Fruit fly (Drosophila melanogaster) whole organism, wandering third instar larva: Measurements from ENCODE around the gene CG17121.

Experiments
- Abd-B ChIP-seq: fragments of >200 bp; optimal IDR thresholded peaks from 2 replicates; lab custom pipeline; 2017; ENCODE audit warnings: missing biosample characterization, missing genetic modification characterization
- CG32264 ChIP-seq: fragments of 200-800 bp; sonication (Bioruptor generic); optimal IDR thresholded peaks from 2 replicates; lab custom pipeline; 2016; ENCODE audit warnings: missing biosample characterization, missing genetic modification characterization
- CG9705 ChIP-seq: fragments of 200-800 bp; sonication (Bioruptor generic); optimal IDR thresholded peaks from 2 replicates; lab custom pipeline; 2018; ENCODE audit warnings: missing biosample characterization, mild to moderate bottlenecking, missing genetic modification characterization
- CrebA ChIP-seq: fragments of 200-800 bp; sonication (Bioruptor generic); optimal IDR thresholded peaks from 2 replicates; lab custom pipeline; 2016; ENCODE audit warnings: missing biosample characterization, mild to moderate bottlenecking, missing genetic modification characterization, borderline replicate concordance
- Dif ChIP-seq: fragments of 200-275, 200-300 bp; sonication (Bioruptor generic); optimal IDR thresholded peaks from 2 replicates; lab custom pipeline; 2018; ENCODE audit warnings: missing biosample characterization, missing genetic modification characterization; ENCODE audit not compliant: partially characterized antibody
- GATAd ChIP-seq: sonication (Bioruptor generic); optimal IDR thresholded peaks from 2 replicates; lab custom pipeline; 2016; ENCODE audit warnings: missing biosample characterization, missing genetic modification characterization
- Hnf4 ChIP-seq: fragments of 200-800 bp; sonication (Bioruptor generic); optimal IDR thresholded peaks from 2 replicates; lab custom pipeline; 2016; ENCODE audit warnings: missing biosample characterization, mild to moderate bottlenecking, missing genetic modification characterization
- Hr83 ChIP-seq: fragments of 200-300 bp; sonication (Bioruptor generic); optimal IDR thresholded peaks from 2 replicates; lab custom pipeline; 2016; ENCODE audit warnings: missing biosample characterization, mild to moderate bottlenecking, missing genetic modification characterization, moderate library complexity; ENCODE audit not compliant: poor library complexity, severe bottlenecking
- Jra ChIP-seq: sonication (Bioruptor generic); optimal IDR thresholded peaks from 2 replicates; lab custom pipeline; 2016; ENCODE audit warnings: missing biosample characterization, missing genetic modification characterization
- Myc ChIP-seq: fragments of >200 bp; optimal IDR thresholded peaks from 2 replicates; lab custom pipeline; 2017
- N ChIP-seq: fragments of >200 bp; optimal IDR thresholded peaks from 2 replicates; lab custom pipeline; 2018; ENCODE audit warnings: missing biosample characterization, missing external identifiers, missing genetic modification characterization
- OdsH ChIP-seq: fragments of 200-800 bp; sonication (Bioruptor generic); optimal IDR thresholded peaks from 2 replicates; lab custom pipeline; 2016; ENCODE audit warnings: missing biosample characterization, mild to moderate bottlenecking, missing genetic modification characterization
- Rel ChIP-seq, 2 experiments: fragments of 200-800 bp; sonication (Bioruptor generic) in 1 of 2; optimal IDR thresholded peaks; 2 replicates in 1 of 2; 3 replicates in 1 of 2; lab custom pipeline; 2016 to 2019; ENCODE audit warnings: mild to moderate bottlenecking in 2 of 2, missing biosample characterization in 2 of 2, missing genetic modification characterization in 2 of 2, moderate library complexity in 1 of 2
- Sp1 ChIP-seq: fragments of 200-800 bp; sonication (Bioruptor generic); optimal IDR thresholded peaks from 3 replicates; lab custom pipeline; 2019; ENCODE audit warnings: missing biosample characterization, mild to moderate bottlenecking, missing genetic modification characterization, moderate library complexity
- Vsx2 ChIP-seq: fragments of 200-300, 225-300 bp; sonication (Bioruptor generic); optimal IDR thresholded peaks from 2 replicates; lab custom pipeline; 2018; ENCODE audit warnings: missing biosample characterization, missing genetic modification characterization; ENCODE audit not compliant: partially characterized antibody
- br ChIP-seq: fragments of 200-800 bp; sonication (Bioruptor generic); optimal IDR thresholded peaks from 2 replicates; lab custom pipeline; 2016; ENCODE audit warnings: missing biosample characterization, missing genetic modification characterization
- brk ChIP-seq: fragments of 200-800 bp; sonication (Bioruptor generic); optimal IDR thresholded peaks from 2 replicates; lab custom pipeline; 2016; ENCODE audit warnings: missing biosample characterization, mild to moderate bottlenecking, missing genetic modification characterization
- dl ChIP-seq, 2 experiments: fragments of 175-275, 200-275 bp in 1 of 2; fragments of 200-275 bp in 1 of 2; sonication (Bioruptor generic); optimal IDR thresholded peaks; lab custom pipeline; 2018; ENCODE audit warnings: mild to moderate bottlenecking in 2 of 2, missing biosample characterization in 2 of 2, missing genetic modification characterization in 2 of 2, moderate library complexity in 2 of 2; ENCODE audit not compliant: partially characterized antibody in 2 of 2, insufficient read depth in 1 of 2
- dsf ChIP-seq: sonication (Bioruptor generic); optimal IDR thresholded peaks from 2 replicates; lab custom pipeline; 2016; ENCODE audit warnings: missing biosample characterization, missing genetic modification characterization, borderline replicate concordance
- foxo ChIP-seq, 2 experiments: fragments of 200-800 bp; sonication (Bioruptor generic); optimal IDR thresholded peaks; 2 replicates in 1 of 2; 3 replicates in 1 of 2; lab custom pipeline; 2016 to 2017; ENCODE audit warnings: missing biosample characterization in 2 of 2, missing genetic modification characterization in 2 of 2
- fru ChIP-seq: fragments of 200-800 bp; sonication (Bioruptor generic); optimal IDR thresholded peaks from 3 replicates; lab custom pipeline; 2016; ENCODE audit warnings: missing biosample characterization, mild to moderate bottlenecking, missing genetic modification characterization
- h ChIP-seq: fragments of 200-800 bp; sonication (Bioruptor generic); optimal IDR thresholded peaks from 3 replicates; lab custom pipeline; 2016; ENCODE audit warnings: missing biosample characterization, mild to moderate bottlenecking, missing genetic modification characterization
- jim ChIP-seq: fragments of 175-275, 200-325 bp; sonication (Bioruptor generic); optimal IDR thresholded peaks from 2 replicates; lab custom pipeline; 2016; ENCODE audit warnings: missing biosample characterization, mild to moderate bottlenecking, missing genetic modification characterization
- lola ChIP-seq: fragments of >200 bp; optimal IDR thresholded peaks from 2 replicates; lab custom pipeline; 2017; ENCODE audit warnings: missing biosample characterization, missing genetic modification characterization
- rgr ChIP-seq: fragments of 200-800 bp; sonication (Bioruptor generic); optimal IDR thresholded peaks from 3 replicates; lab custom pipeline; 2016; ENCODE audit warnings: missing biosample characterization, mild to moderate bottlenecking, missing genetic modification characterization
- sage ChIP-seq: fragments of 200-800 bp; sonication (Bioruptor generic); optimal IDR thresholded peaks from 2 replicates; lab custom pipeline; 2016; ENCODE audit warnings: missing biosample characterization, mild to moderate bottlenecking, missing genetic modification characterization
- woc ChIP-seq: sonication (Bioruptor generic); optimal IDR thresholded peaks from 2 replicates; lab custom pipeline; 2016; ENCODE audit warnings: missing biosample characterization, mild to moderate bottlenecking, missing genetic modification characterization

CG17121 gene

DNA sequence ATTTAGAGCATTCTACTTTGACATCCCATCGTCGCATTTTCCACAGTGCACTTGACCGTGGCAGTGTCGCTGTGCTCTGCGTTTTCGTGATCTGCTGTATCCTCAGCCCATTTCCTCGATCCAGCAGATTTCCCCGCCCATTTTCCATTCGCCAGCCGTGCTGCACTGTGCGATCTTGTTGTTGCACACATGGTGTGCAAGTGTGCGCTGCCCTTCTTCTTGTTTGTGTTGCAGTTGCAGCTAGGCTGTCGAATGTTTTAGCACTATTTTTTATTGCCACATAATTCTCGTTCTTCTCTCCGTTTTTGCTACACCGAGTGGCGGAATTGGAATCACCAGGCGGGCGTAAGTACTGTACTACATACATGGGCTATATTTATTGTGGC, 20.6 kb downstream of the CG17121 start:
- TF ChIP-seq Abd-B (GFP tag; lab: Kevin White, UChicago): no peak
- no peak for TF ChIP-seq sage (GFP tag; lab: Kevin White, UChicago)
- TF ChIP-seq br: no peak
- no peak for TF ChIP-seq fru (GFP tag; lab: Kevin White, UChicago)
- TF ChIP-seq jim (GFP tag; lab: Kevin White, UChicago): no peak
- no peak for TF ChIP-seq Dif (GFP tag; lab: Kevin White, UChicago)
- TF ChIP-seq Vsx2 (GFP tag; lab: Kevin White, UChicago): no peak

DNA sequence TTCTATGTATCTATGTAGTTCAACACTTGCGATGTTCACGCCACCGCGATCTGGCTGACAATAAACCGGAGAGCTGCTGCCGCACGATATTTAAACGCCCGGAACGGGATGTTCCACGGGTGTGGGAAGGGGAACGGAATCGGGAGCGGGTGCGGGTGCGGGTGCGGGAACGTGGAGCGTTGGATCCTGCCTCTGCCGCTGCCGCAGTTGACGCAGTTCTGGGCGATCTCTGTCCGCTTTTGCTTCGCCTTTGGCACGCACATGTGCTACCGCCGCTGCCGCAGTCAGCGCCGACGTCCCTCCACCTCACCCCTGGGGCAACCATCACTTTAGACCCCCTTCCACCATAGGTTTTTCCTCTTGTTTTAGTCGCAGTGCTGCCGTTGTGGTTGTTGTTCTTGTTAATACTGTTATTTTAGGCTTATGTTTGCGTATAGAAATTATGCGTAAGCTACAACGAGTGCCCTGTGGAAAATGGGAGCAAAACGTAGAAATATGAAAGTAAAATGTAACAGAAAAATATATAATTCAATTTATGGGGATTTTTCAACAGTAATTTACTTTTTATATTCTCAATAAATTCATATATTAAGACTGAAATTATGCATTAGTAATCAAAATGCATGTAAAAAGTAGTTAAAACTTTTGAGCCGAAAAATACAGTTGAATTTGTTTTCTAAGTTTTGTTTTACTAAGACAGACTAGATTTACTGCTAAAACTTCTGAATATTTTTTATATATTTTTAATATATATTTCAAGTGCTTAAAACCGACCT, 21.2 kb downstream of the CG17121 start, which contains the start of gene lmd:
lmd (minus strand) TSS at position 62 of the 776 bp plus-strand sequence.
- TF ChIP-seq foxo (GFP tag; optimal IDR thresholded peaks at IDR 0.05; lab: Kevin White, UChicago) (no peak), CG32264 (GFP tag; lab: Kevin White, UChicago) (no peak), OdsH (no peak), lola (GFP tag; lab: Kevin White, UChicago) (no peak), Hr83 (GFP tag; lab: Kevin White, UChicago) (no peak)

DNA sequence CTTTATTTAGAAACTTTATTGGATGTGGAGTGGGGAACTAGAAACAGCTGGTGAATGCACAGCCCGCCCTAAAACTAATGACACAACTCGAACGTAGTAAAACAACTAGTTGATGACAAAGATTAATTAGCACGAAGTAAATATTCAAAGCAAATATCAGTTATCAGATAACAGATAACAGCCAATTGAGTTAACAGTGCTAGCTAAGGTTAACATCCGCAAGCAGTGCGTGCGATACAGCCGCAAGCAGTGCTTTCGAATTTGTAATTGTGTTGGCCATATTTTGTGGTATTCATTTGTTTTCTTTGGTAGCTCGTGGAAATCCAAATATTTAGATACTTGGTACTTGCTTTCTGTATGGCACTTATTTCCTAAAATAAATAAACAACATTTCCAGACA, 34.5 kb downstream of the CG17121 start:
- no peak for TF ChIP-seq CG32264 (GFP tag; lab: Kevin White, UChicago)
- TF ChIP-seq sage (GFP tag; lab: Kevin White, UChicago): no peak
- TF ChIP-seq rgr: no peak
- no peak for TF ChIP-seq Sp1 (GFP tag; lab: Kevin White, UChicago)
- no peak for TF ChIP-seq CrebA (GFP tag; lab: Kevin White, UChicago)
- no peak for TF ChIP-seq jim (GFP tag; lab: Kevin White, UChicago)
- no peak for TF ChIP-seq fru (GFP tag; lab: Kevin White, UChicago)
- TF ChIP-seq Vsx2 (GFP tag; lab: Kevin White, UChicago): no peak
- no peak for TF ChIP-seq Dif (GFP tag; lab: Kevin White, UChicago)
- no peak for TF ChIP-seq woc (GFP tag; lab: Kevin White, UChicago)
- no peak for TF ChIP-seq Myc (lab: Kevin White, UChicago)
- TF ChIP-seq h (GFP tag; lab: Kevin White, UChicago): no peak
- TF ChIP-seq Abd-B (GFP tag; lab: Kevin White, UChicago): no peak
- no peak for TF ChIP-seq GATAd
- no peak for TF ChIP-seq brk (GFP tag; lab: Kevin White, UChicago)

dm6 chr3R:23012017-23012416, 36.0 kb downstream of the CG17121 start, which contains the start of gene CG6688:
TSS of gene CG6688 (plus strand) at chr3R:23012412.
- TF ChIP-seq rgr (no peak), Jra (GFP tag; lab: Kevin White, UChicago) (no peak), CG32264 (GFP tag; lab: Kevin White, UChicago) (no peak), Sp1 (GFP tag; lab: Kevin White, UChicago) (no peak), dsf (GFP tag; lab: Kevin White, UChicago) (no peak), woc (GFP tag; lab: Kevin White, UChicago) (no peak), N (GFP tag; lab: Kevin White, UChicago) (no peak), Hnf4 (GFP tag; lab: Kevin White, UChicago) (no peak), OdsH (no peak), h (GFP tag; lab: Kevin White, UChicago) (no peak)

DNA sequence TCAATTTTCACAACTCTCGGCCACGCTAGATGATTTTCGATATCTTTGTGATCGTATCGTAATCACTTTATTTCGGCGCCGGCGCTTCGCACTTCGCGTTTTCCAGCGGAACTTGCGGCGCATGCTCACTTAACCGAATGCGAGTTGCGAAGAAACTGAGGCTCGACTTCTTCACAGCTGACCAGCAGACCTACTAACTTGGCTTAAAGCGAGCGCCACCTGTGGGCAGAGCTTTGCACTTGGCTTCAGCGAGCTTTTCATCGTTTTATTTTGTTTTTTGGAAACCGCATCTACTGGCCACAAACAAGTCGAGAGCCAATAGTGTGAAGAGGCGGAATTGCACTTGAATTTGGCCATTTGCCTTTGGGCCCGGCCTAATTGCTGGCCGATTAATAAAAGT, 37.6 kb downstream of the CG17121 start, which contains the start of gene CG34375:
CG34375 (minus strand) TSS at position 157 of the 400 bp plus-strand sequence.
- TF ChIP-seq dsf (GFP tag; lab: Kevin White, UChicago) (no peak), CG9705 (GFP tag; lab: Kevin White, UChicago) (no peak), lola (GFP tag; lab: Kevin White, UChicago) (no peak)

- TF ChIP-seq sage (GFP tag; lab: Kevin White, UChicago): no peak
- TF ChIP-seq foxo (GFP tag; optimal IDR thresholded peaks at IDR 0.05; lab: Kevin White, UChicago): no peak
- TF ChIP-seq Rel (GFP tag; optimal IDR thresholded peaks at IDR 0.05; lab: Kevin White, UChicago): no peak
- TF ChIP-seq Rel (tag; optimal IDR thresholded peaks at IDR 0.05; lab: Kevin White, UChicago): no peak
- TF ChIP-seq GATAd: no peak
- TF ChIP-seq dsf (GFP tag; lab: Kevin White, UChicago): no peak
- TF ChIP-seq CrebA (GFP tag; lab: Kevin White, UChicago): no peak
- no peak for TF ChIP-seq Sp1 (GFP tag; lab: Kevin White, UChicago)
- no peak for TF ChIP-seq lola (GFP tag; lab: Kevin White, UChicago)
- TF ChIP-seq dl (GFP tag; optimal IDR thresholded peaks at IDR 0.05; lab: Kevin White, UChicago; ENCODE audit: insufficient read depth in 1 of 2, partially characterized antibody in 2 of 2): no peak
- TF ChIP-seq fru (GFP tag; lab: Kevin White, UChicago): no peak
- TF ChIP-seq CG32264 (GFP tag; lab: Kevin White, UChicago): no peak
- TF ChIP-seq N (GFP tag; lab: Kevin White, UChicago): no peak
- TF ChIP-seq h (GFP tag; lab: Kevin White, UChicago): no peak
- TF ChIP-seq, all 38 proteins: peak for 0
Observed at dm6 chr3R:23009480-23010115, 38.4 kb downstream of the CG17121 start.
